Fruit fly (Drosophila melanogaster) whole organism, prepupa: ENCODE data around the gene EMC10.

Experiments
- CG8632 ChIP-seq: fragments of 200-800 bp; sonication (Bioruptor generic); optimal IDR thresholded peaks from 3 replicates; lab custom pipeline; 2016; ENCODE audit warnings: missing biosample characterization, missing genetic modification characterization
- Gug ChIP-seq: fragments of 200-800 bp; sonication (Bioruptor generic); IDR thresholded peaks from 2 replicates; pipeline ENCODE4 v1.3.6; 2022; ENCODE audit warnings: missing biosample characterization, missing genetic modification characterization
- acj6 ChIP-seq: fragments of 200-800 bp; sonication (Bioruptor generic); optimal IDR thresholded peaks from 3 replicates; lab custom pipeline; 2016; ENCODE audit warnings: missing biosample characterization, missing genetic modification characterization
- pdm3 ChIP-seq: fragments of 200-800 bp; sonication (Bioruptor generic); optimal IDR thresholded peaks from 3 replicates; lab custom pipeline; 2016; ENCODE audit warnings: missing biosample characterization, missing genetic modification characterization

dm6 chr3L:21610535-21610934 lies 36.6 kb downstream of the EMC10 start:
- TF ChIP-seq acj6 (GFP tag; lab: Kevin White, UChicago) (no peak), pdm3 (no peak), Gug (GFP tag; lab: Robert Waterston, UW) (no peak), CG8632 (GFP tag; lab: Kevin White, UChicago) (no peak)
